Worm (Caenorhabditis elegans) whole organism, young adult: ENCODE results near the gene H01G02.4.

Source experiments
- B0019.2 ChIP-seq: fragments of 200-800 bp; sonication (Bioruptor generic); conservative IDR thresholded peaks from 2 replicates; pipeline ENCODE4 v1.3.6; 2022; ENCODE audit warnings: missing genetic modification reagents, missing genetic modification characterization, missing compliant biosample characterization
- C06A6.2 ChIP-seq: fragments of 200-800 bp; sonication (Bioruptor generic); conservative IDR thresholded peaks from 2 replicates; pipeline ENCODE4 v1.3.6; 2022; ENCODE audit warnings: missing genetic modification characterization, missing compliant biosample characterization
- C17E4.6 ChIP-seq: fragments of 200-800 bp; sonication (Bioruptor generic); IDR thresholded peaks from 2 replicates; pipeline ENCODE4 v1.3.6; 2022; ENCODE audit warnings: missing genetic modification reagents, missing genetic modification characterization, missing compliant biosample characterization
- F22D6.2 ChIP-seq: sonication (generic microtip); optimal IDR thresholded peaks from 2 replicates; lab custom pipeline; 2016; ENCODE audit warnings: mild to moderate bottlenecking, missing genetic modification characterization, missing compliant biosample characterization
- F37B4.10 ChIP-seq: fragments of 200-800 bp; sonication (Bioruptor generic); IDR thresholded peaks from 2 replicates; pipeline ENCODE4 v1.3.6; 2022; ENCODE audit warnings: missing genetic modification characterization, missing compliant biosample characterization
- F55B11.4 ChIP-seq: sonication (generic microtip); optimal IDR thresholded peaks from 2 replicates; lab custom pipeline; 2016; ENCODE audit warnings: missing compliant biosample characterization, missing genetic modification characterization, borderline replicate concordance; ENCODE audit not compliant: insufficient read depth
- Y53G8AR.9 ChIP-seq: fragments of 200-800 bp; sonication (Bioruptor generic); conservative IDR thresholded peaks from 2 replicates; pipeline ENCODE4 v1.3.6; 2022; ENCODE audit warnings: missing genetic modification reagents, missing genetic modification characterization, missing compliant biosample characterization
- Y95B8A.8 ChIP-seq: fragments of 200-800 bp; sonication (Bioruptor generic); IDR thresholded peaks from 2 replicates; pipeline ENCODE4 v1.3.6; 2022; ENCODE audit warnings: missing genetic modification reagents, missing genetic modification characterization, missing compliant biosample characterization
- akir-1 ChIP-seq: fragments of 200-800 bp; sonication (Bioruptor generic); optimal IDR thresholded peaks from 2 replicates; lab custom pipeline; 2018; ENCODE audit warnings: mild to moderate bottlenecking, missing genetic modification characterization, moderate library complexity, missing compliant biosample characterization
- aptf-3 ChIP-seq: fragments of 200-800 bp; sonication (Bioruptor generic); IDR thresholded peaks from 2 replicates; pipeline ENCODE4 v1.3.6; 2022; ENCODE audit warnings: missing genetic modification characterization, missing compliant biosample characterization
- bed-1 ChIP-seq: fragments of 200-800 bp; sonication (Bioruptor generic); IDR thresholded peaks from 2 replicates; pipeline ENCODE4 v1.3.6; 2022; ENCODE audit warnings: missing genetic modification reagents, missing genetic modification characterization, missing compliant biosample characterization
- cebp-1 ChIP-seq, 2 experiments: fragments of 200-800 bp in 1 of 2; sonication (Bioruptor generic) in 1 of 2; sonication (generic microtip) in 1 of 2; IDR thresholded peaks in 1 of 2; optimal IDR thresholded peaks in 1 of 2; 2 replicates each; pipeline versions ENCODE4 v1.3.6 to Lab custom; 2017 to 2022; ENCODE audit warnings: missing compliant biosample characterization in 2 of 2, missing genetic modification characterization in 2 of 2, mild to moderate bottlenecking in 1 of 2, missing genetic modification reagents in 1 of 2, moderate library complexity in 1 of 2
- ceh-27 ChIP-seq: fragments of 200-800 bp; sonication (Bioruptor generic); optimal IDR thresholded peaks from 2 replicates; lab custom pipeline; 2018; ENCODE audit warnings: mild to moderate bottlenecking, missing genetic modification characterization, moderate library complexity, missing compliant biosample characterization
- gei-17 ChIP-seq: fragments of 200-800 bp; sonication (Bioruptor generic); optimal IDR thresholded peaks from 2 replicates; lab custom pipeline; 2018; ENCODE audit warnings: mild to moderate bottlenecking, missing genetic modification characterization, missing compliant biosample characterization
- him-1 ChIP-seq: sonication (generic microtip); optimal IDR thresholded peaks from 2 replicates; lab custom pipeline; 2016; ENCODE audit warnings: missing genotype, missing genetic modification reagents, missing genetic modification characterization, missing compliant biosample characterization
- hlh-12 ChIP-seq: sonication (generic microtip); optimal IDR thresholded peaks from 2 replicates; lab custom pipeline; 2016; ENCODE audit warnings: missing genetic modification characterization, missing compliant biosample characterization
- hsf-1 ChIP-seq: fragments of 200-800 bp; sonication (Bioruptor generic); IDR thresholded peaks from 2 replicates; pipeline ENCODE4 v1.3.6; 2022; ENCODE audit warnings: missing genetic modification reagents, missing genetic modification characterization, missing compliant biosample characterization
- lin-26 ChIP-seq: fragments of 200-800 bp; sonication (Bioruptor generic); IDR thresholded peaks from 2 replicates; pipeline ENCODE4 v1.3.6; 2022; ENCODE audit warnings: missing genetic modification reagents, missing genetic modification characterization, missing compliant biosample characterization
- lin-40 ChIP-seq: sonication (generic microtip); optimal IDR thresholded peaks from 2 replicates; lab custom pipeline; 2016; ENCODE audit warnings: missing genetic modification characterization, mild to moderate bottlenecking, missing compliant biosample characterization, missing genotype, missing genetic modification reagents
- lir-1 ChIP-seq: fragments of 200-800 bp; sonication (Bioruptor generic); conservative IDR thresholded peaks from 2 replicates; pipeline ENCODE4 v1.3.6; 2022; ENCODE audit warnings: missing genetic modification reagents, missing genetic modification characterization, missing compliant biosample characterization
- madf-6 ChIP-seq: fragments of 200-800 bp; sonication (Bioruptor generic); IDR thresholded peaks from 2 replicates; pipeline ENCODE4 v1.3.6; 2022; ENCODE audit warnings: missing genetic modification reagents, missing genetic modification characterization, missing compliant biosample characterization
- mxl-1 ChIP-seq: sonication (generic microtip); optimal IDR thresholded peaks from 2 replicates; lab custom pipeline; 2016; ENCODE audit warnings: missing genetic modification characterization, missing compliant biosample characterization
- pbrm-1 ChIP-seq: fragments of 200-800 bp; sonication (Bioruptor generic); IDR thresholded peaks from 2 replicates; pipeline ENCODE4 v1.3.6; 2022; ENCODE audit warnings: missing genetic modification reagents, missing genetic modification characterization, missing compliant biosample characterization
- rpc-1 ChIP-seq, 2 experiments: fragments of 150-350 bp in 1 of 2; sonication (generic microtip) in 1 of 2; optimal IDR thresholded peaks; 2 replicates each; lab custom pipeline; 2014 to 2018; ENCODE audit warnings: missing biosample characterization in 1 of 2, missing genetic modification characterization in 1 of 2, missing genetic modification reagents in 1 of 2, missing genotype in 1 of 2
- sdz-38 ChIP-seq: sonication (generic microtip); optimal IDR thresholded peaks from 2 replicates; lab custom pipeline; 2016; ENCODE audit warnings: missing genotype, missing genetic modification characterization, missing compliant biosample characterization
- snpc-1.3 ChIP-seq: sonication (generic microtip); optimal IDR thresholded peaks from 2 replicates; lab custom pipeline; 2017; ENCODE audit warnings: missing genetic modification characterization, mild to moderate bottlenecking, missing compliant biosample characterization, antibody characterized with exemption, moderate library complexity, missing genotype, missing genetic modification reagents; ENCODE audit not compliant: insufficient read depth
- snpc-4 ChIP-seq, 5 experiments: fragments of 150-350 bp in 1 of 5; sonication (generic microtip) in 4 of 5; optimal IDR thresholded peaks; 2 replicates each; lab custom pipeline; 2014 to 2018; ENCODE audit warnings: missing genetic modification characterization in 5 of 5, missing biosample characterization in 3 of 5, antibody characterized with exemption in 2 of 5, mild to moderate bottlenecking in 2 of 5, missing compliant biosample characterization in 2 of 5, missing genotype in 2 of 5, moderate library complexity in 2 of 5, missing genetic modification reagents in 1 of 5
- sptf-2 ChIP-seq: fragments of 200-800 bp; sonication (Bioruptor generic); optimal IDR thresholded peaks from 2 replicates; lab custom pipeline; 2018; ENCODE audit warnings: mild to moderate bottlenecking, missing genetic modification characterization, missing compliant biosample characterization
- tlf-1 ChIP-seq: fragments of 200-800 bp; sonication (Bioruptor generic); optimal IDR thresholded peaks from 2 replicates; lab custom pipeline; 2018; ENCODE audit warnings: mild to moderate bottlenecking, missing genetic modification characterization, missing compliant biosample characterization
- xnd-1 ChIP-seq: sonication (generic microtip); optimal IDR thresholded peaks from 2 replicates; lab custom pipeline; 2016; ENCODE audit warnings: missing genotype, missing genetic modification reagents, missing genetic modification characterization, missing compliant biosample characterization
- ztf-26 ChIP-seq: sonication (generic microtip); optimal IDR thresholded peaks from 2 replicates; lab custom pipeline; 2017; ENCODE audit warnings: missing genetic modification characterization, missing compliant biosample characterization
- ztf-28 ChIP-seq: fragments of 200-800 bp; sonication (Bioruptor generic); IDR thresholded peaks from 2 replicates; pipeline ENCODE4 v1.3.6; 2022; ENCODE audit warnings: missing genetic modification reagents, missing genetic modification characterization, missing compliant biosample characterization
- ztf-6 ChIP-seq: fragments of 200-800 bp; sonication (Bioruptor generic); IDR thresholded peaks from 2 replicates; pipeline ENCODE4 v1.3.6; 2022; ENCODE audit warnings: missing genetic modification reagents, missing genetic modification characterization, missing compliant biosample characterization

The H01G02.4 gene

ce11 chrIV:11785064-11785840 is 17.7 kb downstream of the H01G02.4 start:
- no peak for TF ChIP-seq akir-1 (GFP tag; lab: Kevin White, UChicago)
- peak; percentile 5 for TF ChIP-seq ceh-27 (GFP tag; lab: Kevin White, UChicago)

ce11 chrIV:11782846-11783245 is 20.1 kb downstream of the H01G02.4 start:
- TF ChIP-seq xnd-1 (no peak), lin-40 (no peak), him-1 (no peak), akir-1 (GFP tag; lab: Kevin White, UChicago) (no peak), lir-1 (GFP tag; lab: Robert Waterston, UW) (no peak), sdz-38 (tag; lab: Kevin White, UChicago) (no peak), ztf-26 (tag; lab: Kevin White, UChicago) (no peak), lin-26 (GFP tag; lab: Robert Waterston, UW) (no peak), F37B4.10 (GFP tag; lab: Robert Waterston, UW) (no peak), mxl-1 (no peak), hsf-1 (GFP tag; lab: Robert Waterston, UW) (no peak), sptf-2 (GFP tag; lab: Kevin White, UChicago) (no peak), ztf-6 (GFP tag; lab: Robert Waterston, UW) (no peak), bed-1 (no peak), F22D6.2 (tag; lab: Kevin White, UChicago) (no peak), snpc-4 (GFP tag; optimal IDR thresholded peaks at IDR 0.05; lab: Kevin White, UChicago) (no peak), snpc-4 (tag; optimal IDR thresholded peaks at IDR 0.05; lab: Kevin White, UChicago) (no peak), tlf-1 (GFP tag; lab: Kevin White, UChicago) (no peak), aptf-3 (GFP tag; lab: Robert Waterston, UW) (no peak), pbrm-1 (GFP tag; lab: Robert Waterston, UW) (no peak)
- TF ChIP-seq, all 124 proteins: peak for 0

DNA sequence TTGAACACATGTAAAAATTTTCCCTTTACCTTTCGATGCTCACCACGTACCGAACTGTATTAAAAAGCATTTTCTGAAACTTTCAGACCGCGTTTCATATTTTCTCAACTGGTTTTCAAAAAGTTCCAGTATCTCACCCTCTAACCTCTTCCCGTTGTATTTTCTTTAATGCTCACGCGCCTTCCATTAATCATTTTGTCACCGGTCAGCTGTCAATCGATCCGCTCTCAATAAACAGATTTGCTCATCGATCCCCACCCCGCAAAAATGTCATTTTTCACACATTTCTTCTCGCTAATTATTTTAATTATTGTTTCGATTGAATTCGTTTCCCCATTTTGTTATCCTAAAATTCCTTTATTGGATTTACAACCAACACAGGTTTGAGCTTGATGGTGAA is 23.9 kb downstream of the H01G02.4 start, which contains the start of gene lpr-2:
Gene lpr-2 (plus strand): TSS at position 189 of the 400 bp plus-strand sequence.
- TF ChIP-seq ztf-28 (GFP tag; lab: Robert Waterston, UW) (no peak), C17E4.6 (GFP tag; lab: Robert Waterston, UW) (no peak), Y95B8A.8 (GFP tag; lab: Robert Waterston, UW) (no peak), lir-1 (GFP tag; lab: Robert Waterston, UW) (no peak), cebp-1 (GFP tag; IDR thresholded peaks at IDR 0.05; lab: Robert Waterston, UW) (no peak), cebp-1 (tag; optimal IDR thresholded peaks at IDR 0.05; lab: Kevin White, UChicago) (no peak), C06A6.2 (GFP tag; lab: Robert Waterston, UW) (no peak), B0019.2 (GFP tag; lab: Robert Waterston, UW) (no peak), snpc-1.3 (no peak), gei-17 (no peak)

DNA sequence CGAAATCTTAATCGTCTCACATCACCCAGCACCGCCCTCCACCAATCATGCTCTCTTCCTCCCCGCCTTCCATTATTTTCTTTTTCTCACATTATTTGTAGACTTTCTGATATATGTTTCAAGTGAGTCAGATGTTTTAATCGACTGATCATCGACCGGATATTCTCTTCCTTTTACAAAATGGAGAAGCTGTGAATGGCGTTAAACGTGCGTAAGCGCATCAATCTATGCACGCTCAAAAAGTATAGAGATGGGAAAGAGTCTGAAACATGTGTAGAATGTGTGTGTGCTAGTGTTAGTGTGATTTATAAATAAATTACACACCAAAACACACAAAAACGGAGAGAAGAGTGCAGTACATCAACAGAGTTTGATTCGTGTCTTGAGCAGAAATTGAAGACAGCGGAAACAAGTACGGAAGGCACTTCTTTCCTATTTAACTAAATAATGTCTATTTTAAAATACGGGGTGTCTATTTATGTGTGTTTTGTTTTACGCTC is 25.9 kb downstream of the H01G02.4 start:
- TF ChIP-seq F55B11.4 (tag; lab: Kevin White, UChicago): no peak
- TF ChIP-seq Y53G8AR.9 (GFP tag; lab: Robert Waterston, UW): no peak
- TF ChIP-seq ceh-27 (GFP tag; lab: Kevin White, UChicago): no peak
- TF ChIP-seq him-1: no peak
- TF ChIP-seq hlh-12 (tag; lab: Kevin White, UChicago): no peak
- TF ChIP-seq rpc-1 (optimal IDR thresholded peaks at IDR 0.05; lab: Kevin White, UChicago): no peak
- TF ChIP-seq rpc-1 (tag; optimal IDR thresholded peaks at IDR 0.05; lab: Kevin White, UChicago): no peak
- TF ChIP-seq madf-6: no peak
